Worm (Caenorhabditis elegans): Measurements from ENCODE around the gene nhr-232.

DNA sequence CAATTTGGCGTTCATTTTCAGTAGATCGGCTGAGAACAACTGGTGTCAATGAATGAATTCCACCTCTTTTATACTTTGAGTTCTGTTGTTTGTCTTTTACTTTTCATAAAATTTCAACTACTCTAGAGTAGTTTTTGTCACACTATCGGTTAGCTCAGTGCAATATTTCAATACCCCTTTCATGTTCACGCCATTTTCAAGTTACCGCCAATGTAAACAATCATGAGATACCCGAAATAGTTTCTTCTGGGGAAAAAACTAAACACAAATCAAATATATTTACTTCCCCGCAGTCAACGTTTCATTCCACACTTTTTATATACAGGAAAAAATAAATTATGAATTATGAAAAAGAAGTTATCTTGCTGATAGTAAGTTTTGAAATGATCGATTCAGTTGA, 27.6 kb upstream of the nhr-232 start, which contains the start of gene fipr-4:
- no peak for TF ChIP-seq dao-5 (tag; optimal IDR thresholded peaks at IDR 0.05)
- no peak for TF ChIP-seq him-1 (tag; optimal IDR thresholded peaks at IDR 0.05)
- TF ChIP-seq W03F9.2 (tag; optimal IDR thresholded peaks at IDR 0.05), result no peak
